Fruit fly (Drosophila melanogaster): ENCODE measurements around the gene Kdm2.

Gene Kdm2

dm6 chr3R:9053850-9054441 is 1.7 kb downstream of the Kdm2 start:
- TF ChIP-seq CG4496 (GFP tag; IDR thresholded peaks at IDR 0.05) = no peak
- TF ChIP-seq rn (GFP tag; IDR thresholded peaks at IDR 0.05) = no peak
- TF ChIP-seq Pif1A (GFP tag; optimal IDR thresholded peaks at IDR 0.05) = peak; percentile 53
- peak; percentile 57 for TF ChIP-seq CG8301 (tag; optimal IDR thresholded peaks at IDR 0.05)
- TF ChIP-seq CG15710 (tag; optimal IDR thresholded peaks at IDR 0.05) = peak; percentile 64
- TF ChIP-seq CG10348 (GFP tag; IDR thresholded peaks at IDR 0.05) = no peak
- peak; percentile 69 for TF ChIP-seq CG14655 (GFP tag; optimal IDR thresholded peaks at IDR 0.05)
- peak; percentile 40 for TF ChIP-seq CG9948 (tag; optimal IDR thresholded peaks at IDR 0.05)
- TF ChIP-seq CG17806 (tag; optimal IDR thresholded peaks at IDR 0.05) = peak; percentile 16
- TF ChIP-seq EcR (GFP tag; optimal IDR thresholded peaks at IDR 0.05) = no peak
- peak; percentile 71 for TF ChIP-seq CG8159 (tag; optimal IDR thresholded peaks at IDR 0.05)
- peak; percentile 27 for TF ChIP-seq CG34367 (tag; optimal IDR thresholded peaks at IDR 0.05)
- peak; percentile 22 for TF ChIP-seq Pif1B (GFP tag; optimal IDR thresholded peaks at IDR 0.05)
- peak; percentile 10 for TF ChIP-seq Snoo (tag; optimal IDR thresholded peaks at IDR 0.05)

dm6 chr3R:9054442-9055118 is 2.3 kb downstream of the Kdm2 start:
- TF ChIP-seq CG15710 (tag; optimal IDR thresholded peaks at IDR 0.05) (peak; percentile 27), Pif1A (GFP tag; optimal IDR thresholded peaks at IDR 0.05) (peak; percentile 65), CG13204 (GFP tag; optimal IDR thresholded peaks at IDR 0.05) (no peak), EcR (GFP tag; optimal IDR thresholded peaks at IDR 0.05) (peak; percentile 20), CG12605 (GFP tag; IDR thresholded peaks at IDR 0.05) (no peak), CG14655 (GFP tag; optimal IDR thresholded peaks at IDR 0.05) (peak; percentile 77), CG17806 (tag; optimal IDR thresholded peaks at IDR 0.05) (peak; percentile 49), rn (GFP tag; IDR thresholded peaks at IDR 0.05) (no peak), CG9948 (tag; optimal IDR thresholded peaks at IDR 0.05) (peak; percentile 59), CG8159 (tag; optimal IDR thresholded peaks at IDR 0.05) (peak; percentile 18), Pif1B (GFP tag; optimal IDR thresholded peaks at IDR 0.05) (peak; percentile 58), CG4496 (GFP tag; IDR thresholded peaks at IDR 0.05) (no peak), fd96Ca (GFP tag; IDR thresholded peaks at IDR 0.05) (no peak), CG8301 (tag; optimal IDR thresholded peaks at IDR 0.05) (peak; percentile 59), Snoo (tag; optimal IDR thresholded peaks at IDR 0.05) (no peak), CG10348 (GFP tag; IDR thresholded peaks at IDR 0.05) (no peak), Ets98B (GFP tag; IDR thresholded peaks at IDR 0.05) (no peak), D1 (tag; optimal IDR thresholded peaks at IDR 0.05) (no peak), CG34367 (tag; optimal IDR thresholded peaks at IDR 0.05) (peak; percentile 29), CG32121 (GFP tag; IDR thresholded peaks at IDR 0.05) (no peak), gl (tag; optimal IDR thresholded peaks at IDR 0.05) (no peak)

dm6 chr3R:9055119-9056105 is 3.1 kb downstream of the Kdm2 start:
- TF ChIP-seq Pif1B (GFP tag; optimal IDR thresholded peaks at IDR 0.05) = peak; percentile 82
- peak; percentile 1 for TF ChIP-seq CG13204 (GFP tag; optimal IDR thresholded peaks at IDR 0.05)
- TF ChIP-seq CG15710 (tag; optimal IDR thresholded peaks at IDR 0.05) = peak; percentile 87
- peak; percentile 92 for TF ChIP-seq CG8301 (tag; optimal IDR thresholded peaks at IDR 0.05)
- peak; percentile 94 for TF ChIP-seq CG8159 (tag; optimal IDR thresholded peaks at IDR 0.05)
- TF ChIP-seq D1 (tag; optimal IDR thresholded peaks at IDR 0.05) = peak; percentile 41
- no peak for TF ChIP-seq CG10348 (GFP tag; IDR thresholded peaks at IDR 0.05)
- peak; percentile 78 for TF ChIP-seq gl (tag; optimal IDR thresholded peaks at IDR 0.05)
- TF ChIP-seq CG17806 (tag; optimal IDR thresholded peaks at IDR 0.05) = peak; percentile 91
- TF ChIP-seq EcR (GFP tag; optimal IDR thresholded peaks at IDR 0.05) = no peak
- TF ChIP-seq fd96Ca (GFP tag; IDR thresholded peaks at IDR 0.05) = no peak
- peak; percentile 86 for TF ChIP-seq Pif1A (GFP tag; optimal IDR thresholded peaks at IDR 0.05)
- peak; percentile 92 for TF ChIP-seq CG14655 (GFP tag; optimal IDR thresholded peaks at IDR 0.05)
- no peak for TF ChIP-seq CG12605 (GFP tag; IDR thresholded peaks at IDR 0.05)
- no peak for TF ChIP-seq CG32121 (GFP tag; IDR thresholded peaks at IDR 0.05)
- no peak for TF ChIP-seq CG4496 (GFP tag; IDR thresholded peaks at IDR 0.05)
- TF ChIP-seq rn (GFP tag; IDR thresholded peaks at IDR 0.05) = no peak
- no peak for TF ChIP-seq Ets98B (GFP tag; IDR thresholded peaks at IDR 0.05)
- peak; percentile 91 for TF ChIP-seq Snoo (tag; optimal IDR thresholded peaks at IDR 0.05)
- TF ChIP-seq CG9948 (tag; optimal IDR thresholded peaks at IDR 0.05) = peak; percentile 91
- peak; percentile 84 for TF ChIP-seq CG34367 (tag; optimal IDR thresholded peaks at IDR 0.05)

dm6 chr3R:9056409-9057031 is 4.2 kb downstream of the Kdm2 start:
- TF ChIP-seq CG12605 (GFP tag; IDR thresholded peaks at IDR 0.05) (no peak), CG8301 (tag; optimal IDR thresholded peaks at IDR 0.05) (peak; percentile 34), EcR (GFP tag; optimal IDR thresholded peaks at IDR 0.05) (peak; percentile 63), CG9948 (tag; optimal IDR thresholded peaks at IDR 0.05) (no peak), Pif1A (GFP tag; optimal IDR thresholded peaks at IDR 0.05) (peak; percentile 26), CG34367 (tag; optimal IDR thresholded peaks at IDR 0.05) (peak; percentile 62), CG4496 (GFP tag; IDR thresholded peaks at IDR 0.05) (no peak), CG10348 (GFP tag; IDR thresholded peaks at IDR 0.05) (no peak), fd96Ca (GFP tag; IDR thresholded peaks at IDR 0.05) (no peak), gl (tag; optimal IDR thresholded peaks at IDR 0.05) (peak; percentile 91), rn (GFP tag; IDR thresholded peaks at IDR 0.05) (no peak), Pif1B (GFP tag; optimal IDR thresholded peaks at IDR 0.05) (peak; percentile 27), CG32121 (GFP tag; IDR thresholded peaks at IDR 0.05) (no peak), D1 (tag; optimal IDR thresholded peaks at IDR 0.05) (no peak), CG13204 (GFP tag; optimal IDR thresholded peaks at IDR 0.05) (peak; percentile 85), CG14655 (GFP tag; optimal IDR thresholded peaks at IDR 0.05) (peak; percentile 39), Ets98B (GFP tag; IDR thresholded peaks at IDR 0.05) (no peak), Snoo (tag; optimal IDR thresholded peaks at IDR 0.05) (no peak), CG8159 (tag; optimal IDR thresholded peaks at IDR 0.05) (peak; percentile 49), CG15710 (tag; optimal IDR thresholded peaks at IDR 0.05) (peak; percentile 62), CG17806 (tag; optimal IDR thresholded peaks at IDR 0.05) (peak; percentile 41)
